Worm (Caenorhabditis elegans) whole organism, young adult: ENCODE data around the gene lido-10.
A peak's percentile ranks its signal among the peaks of the same experiment; 100 is the strongest.
"Not testable (repeated sequence)": the region's sequence is repeated elsewhere in the genome, so short reads cannot be mapped to it uniquely, and the experiment has no call there.

Experiments
- C06A6.2 ChIP-seq: fragments of 200-800 bp; sonication (Bioruptor generic); conservative IDR thresholded peaks from 2 replicates; pipeline ENCODE4 v1.3.6; 2022; ENCODE audit warnings: missing genetic modification characterization, missing compliant biosample characterization
- F23B12.7 ChIP-seq: sonication (generic microtip); optimal IDR thresholded peaks from 2 replicates; lab custom pipeline; 2017; ENCODE audit warnings: missing genetic modification characterization, mild to moderate bottlenecking, missing compliant biosample characterization, antibody characterized with exemption, moderate library complexity; ENCODE audit not compliant: insufficient read depth
- K11D2.4 ChIP-seq: fragments of 200-800 bp; sonication (Bioruptor generic); IDR thresholded peaks from 2 replicates; pipeline ENCODE4 v1.3.6; 2022; ENCODE audit warnings: missing genetic modification reagents, missing genetic modification characterization, missing compliant biosample characterization
- K12H6.12 ChIP-seq: fragments of 200-800 bp; sonication (Bioruptor generic); optimal IDR thresholded peaks from 2 replicates; lab custom pipeline; 2018; ENCODE audit warnings: mild to moderate bottlenecking, missing genetic modification characterization, missing compliant biosample characterization
- Y56A3A.18 ChIP-seq: fragments of 200-800 bp; sonication (Bioruptor generic); IDR thresholded peaks from 2 replicates; pipeline ENCODE4 v1.3.6; 2022; ENCODE audit warnings: missing genetic modification reagents, missing genetic modification characterization, missing compliant biosample characterization
- attf-5 ChIP-seq: fragments of 200-800 bp; sonication (Bioruptor generic); optimal IDR thresholded peaks from 2 replicates; lab custom pipeline; 2018; ENCODE audit warnings: mild to moderate bottlenecking, missing genetic modification characterization, missing compliant biosample characterization
- cebp-1 ChIP-seq, 2 experiments: fragments of 200-800 bp in 1 of 2; sonication (Bioruptor generic) in 1 of 2; sonication (generic microtip) in 1 of 2; IDR thresholded peaks in 1 of 2; optimal IDR thresholded peaks in 1 of 2; 2 replicates each; pipeline versions ENCODE4 v1.3.6 to Lab custom; 2017 to 2022; ENCODE audit warnings: missing compliant biosample characterization in 2 of 2, missing genetic modification characterization in 2 of 2, mild to moderate bottlenecking in 1 of 2, missing genetic modification reagents in 1 of 2, moderate library complexity in 1 of 2
- ceh-100 ChIP-seq: fragments of 200-800 bp; sonication (Bioruptor generic); IDR thresholded peaks from 2 replicates; pipeline ENCODE4 v1.3.6; 2022; ENCODE audit warnings: missing genetic modification reagents, missing genetic modification characterization, missing compliant biosample characterization
- ceh-27 ChIP-seq: fragments of 200-800 bp; sonication (Bioruptor generic); optimal IDR thresholded peaks from 2 replicates; lab custom pipeline; 2018; ENCODE audit warnings: mild to moderate bottlenecking, missing genetic modification characterization, moderate library complexity, missing compliant biosample characterization
- die-1 ChIP-seq: sonication (generic microtip); optimal IDR thresholded peaks from 2 replicates; lab custom pipeline; 2016; ENCODE audit warnings: missing genotype, mild to moderate bottlenecking, missing genetic modification characterization, missing compliant biosample characterization
- dox-1 ChIP-seq: fragments of 200-800 bp; sonication (Bioruptor generic); IDR thresholded peaks from 2 replicates; pipeline ENCODE4 v1.3.6; 2022; ENCODE audit warnings: missing genetic modification reagents, missing genetic modification characterization, missing compliant biosample characterization
- dpl-1 ChIP-seq: fragments of 150-350 bp; optimal IDR thresholded peaks from 2 replicates; lab custom pipeline; 2014; ENCODE audit warnings: missing biosample characterization, missing genetic modification reagents, missing genetic modification characterization
- efl-1 ChIP-seq: fragments of 150-350 bp; optimal IDR thresholded peaks from 2 replicates; lab custom pipeline; 2014; ENCODE audit warnings: missing biosample characterization, missing genetic modification reagents, missing genetic modification characterization
- egl-18 ChIP-seq: fragments of 200-800 bp; sonication (Bioruptor generic); IDR thresholded peaks from 2 replicates; pipeline ENCODE4 v1.3.6; 2022; ENCODE audit warnings: missing genetic modification reagents, missing genetic modification characterization, missing compliant biosample characterization
- egrh-3 ChIP-seq: fragments of 200-800 bp; sonication (Bioruptor generic); IDR thresholded peaks from 2 replicates; pipeline ENCODE4 v1.3.6; 2022; ENCODE audit warnings: missing genetic modification reagents, missing genetic modification characterization, missing compliant biosample characterization
- ekl-4 ChIP-seq: fragments of 200-800 bp; sonication (Bioruptor generic); IDR thresholded peaks from 2 replicates; pipeline ENCODE4 v1.3.6; 2022; ENCODE audit warnings: missing genetic modification reagents, missing genetic modification characterization, missing compliant biosample characterization
- ets-4 ChIP-seq: fragments of 200-800 bp; sonication (Bioruptor generic); optimal IDR thresholded peaks from 2 replicates; lab custom pipeline; 2018; ENCODE audit warnings: mild to moderate bottlenecking, missing genetic modification characterization, missing compliant biosample characterization
- fkh-3 ChIP-seq: sonication (generic microtip); optimal IDR thresholded peaks from 2 replicates; lab custom pipeline; 2016; ENCODE audit warnings: mild to moderate bottlenecking, missing genetic modification characterization, missing compliant biosample characterization
- hmg-1.2 ChIP-seq: fragments of 200-800 bp; sonication (Bioruptor generic); IDR thresholded peaks from 2 replicates; pipeline ENCODE4 v1.3.6; 2022; ENCODE audit warnings: missing genetic modification reagents, missing genetic modification characterization, missing compliant biosample characterization
- madf-10 ChIP-seq: sonication (generic microtip); optimal IDR thresholded peaks from 2 replicates; lab custom pipeline; 2016; ENCODE audit warnings: mild to moderate bottlenecking, missing genetic modification characterization, missing compliant biosample characterization
- madf-3 ChIP-seq: fragments of 200-800 bp; sonication (Bioruptor generic); IDR thresholded peaks from 2 replicates; pipeline ENCODE4 v1.3.6; 2022; ENCODE audit warnings: missing genetic modification reagents, missing genetic modification characterization, missing compliant biosample characterization
- madf-6 ChIP-seq: fragments of 200-800 bp; sonication (Bioruptor generic); IDR thresholded peaks from 2 replicates; pipeline ENCODE4 v1.3.6; 2022; ENCODE audit warnings: missing genetic modification reagents, missing genetic modification characterization, missing compliant biosample characterization
- madf-8 ChIP-seq: fragments of 200-800 bp; sonication (Bioruptor generic); conservative IDR thresholded peaks from 2 replicates; pipeline ENCODE4 v1.3.6; 2022; ENCODE audit warnings: missing genetic modification reagents, missing genetic modification characterization, missing compliant biosample characterization
- mcd-1 ChIP-seq: fragments of 200-800 bp; sonication (Bioruptor generic); IDR thresholded peaks from 2 replicates; pipeline ENCODE4 v1.3.6; 2022; ENCODE audit warnings: missing genetic modification reagents, missing genetic modification characterization, missing compliant biosample characterization
- mxl-1 ChIP-seq: sonication (generic microtip); optimal IDR thresholded peaks from 2 replicates; lab custom pipeline; 2016; ENCODE audit warnings: missing genetic modification characterization, missing compliant biosample characterization
- nhr-80 ChIP-seq: sonication (generic microtip); optimal IDR thresholded peaks from 2 replicates; lab custom pipeline; 2016; ENCODE audit warnings: missing genetic modification characterization, missing compliant biosample characterization
- rcor-1 ChIP-seq: fragments of 200-800 bp; sonication (Bioruptor generic); IDR thresholded peaks from 2 replicates; pipeline ENCODE4 v1.3.6; 2022; ENCODE audit warnings: missing genetic modification reagents, missing genetic modification characterization, missing compliant biosample characterization
- rpc-1 ChIP-seq, 2 experiments: fragments of 150-350 bp in 1 of 2; sonication (generic microtip) in 1 of 2; optimal IDR thresholded peaks; 2 replicates each; lab custom pipeline; 2014 to 2018; ENCODE audit warnings: missing biosample characterization in 1 of 2, missing genetic modification characterization in 1 of 2, missing genetic modification reagents in 1 of 2, missing genotype in 1 of 2
- snpc-1.1 ChIP-seq: sonication (generic microtip); optimal IDR thresholded peaks from 2 replicates; lab custom pipeline; 2017; ENCODE audit warnings: missing genetic modification characterization, mild to moderate bottlenecking, missing compliant biosample characterization, antibody characterized with exemption, moderate library complexity, missing genotype, missing genetic modification reagents; ENCODE audit not compliant: insufficient read depth
- snpc-3.4 ChIP-seq: sonication (generic microtip); optimal IDR thresholded peaks from 2 replicates; lab custom pipeline; 2017; ENCODE audit warnings: missing genetic modification characterization, mild to moderate bottlenecking, missing compliant biosample characterization, antibody characterized with exemption, moderate library complexity, missing genotype, missing genetic modification reagents
- xnd-1 ChIP-seq: sonication (generic microtip); optimal IDR thresholded peaks from 2 replicates; lab custom pipeline; 2016; ENCODE audit warnings: missing genotype, missing genetic modification reagents, missing genetic modification characterization, missing compliant biosample characterization
- zfh-2 ChIP-seq: fragments of 200-800 bp; sonication (Bioruptor generic); conservative IDR thresholded peaks from 2 replicates; pipeline ENCODE4 v1.3.6; 2022; ENCODE audit warnings: missing genetic modification reagents, missing genetic modification characterization, missing compliant biosample characterization
- ztf-6 ChIP-seq: fragments of 200-800 bp; sonication (Bioruptor generic); IDR thresholded peaks from 2 replicates; pipeline ENCODE4 v1.3.6; 2022; ENCODE audit warnings: missing genetic modification reagents, missing genetic modification characterization, missing compliant biosample characterization

lido-10 gene

DNA sequence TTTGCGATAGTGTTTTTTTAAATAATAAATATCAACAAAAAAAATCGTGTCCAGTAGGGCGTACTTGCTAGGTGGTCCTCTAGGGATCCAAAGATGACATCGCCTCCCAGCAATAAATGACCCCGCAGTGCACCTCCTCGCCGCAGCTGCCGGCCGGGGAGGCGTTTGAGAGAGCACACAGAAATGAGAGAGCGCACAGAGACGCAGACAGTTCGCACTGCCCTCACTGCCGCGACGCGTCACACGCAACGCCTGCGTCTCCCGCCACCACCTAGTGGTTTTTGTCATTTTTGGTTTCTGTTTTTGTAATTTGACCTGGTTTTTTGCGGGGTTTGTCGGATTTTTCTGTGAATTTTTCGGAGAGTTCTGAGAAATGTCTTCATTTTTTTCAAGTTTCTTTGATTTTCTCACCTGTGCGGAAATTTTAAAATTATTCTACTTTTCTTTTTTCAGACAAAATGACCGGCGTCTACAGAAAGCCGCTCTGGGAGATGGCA is 14.4 kb upstream of the lido-10 start, which contains the start of gene lido-7:
TSS of gene lido-7 (plus strand) at position 447 of the 497 bp plus-strand sequence.
- TF ChIP-seq snpc-1.1 (tag; lab: Kevin White, UChicago) (no peak), K12H6.12 (tag; lab: Kevin White, UChicago) (peak; percentile 29), hmg-1.2 (GFP tag; lab: Robert Waterston, UW) (peak; percentile 94), cebp-1 (GFP tag; IDR thresholded peaks at IDR 0.05; lab: Robert Waterston, UW) (peak; percentile 27; the same call in 1 of the 2 replicates), cebp-1 (tag; optimal IDR thresholded peaks at IDR 0.05; lab: Kevin White, UChicago) (peak; percentile 51), madf-8 (0 out of 2 replicates have a peak, but pooled peaks have one; percentile 20), egl-18 (GFP tag; lab: Robert Waterston, UW) (0 out of 2 replicates have a peak, but pooled peaks have one; percentile 55), F23B12.7 (tag; lab: Kevin White, UChicago) (peak; percentile 44), nhr-80 (tag; lab: Kevin White, UChicago) (peak; percentile 58), ceh-27 (GFP tag; lab: Kevin White, UChicago) (peak; percentile 63), ztf-6 (GFP tag; lab: Robert Waterston, UW) (no peak), madf-3 (GFP tag; lab: Robert Waterston, UW) (peak; percentile 85), die-1 (tag; lab: Kevin White, UChicago) (no peak), madf-6 (GFP tag; lab: Robert Waterston, UW) (peak; percentile 50; the same call in 1 of the 2 replicates), dpl-1 (GFP tag; lab: Kevin White, UChicago) (no peak), fkh-3 (tag; lab: Kevin White, UChicago) (no peak), dox-1 (GFP tag; lab: Robert Waterston, UW) (peak; percentile 36; the same call in 1 of the 2 replicates), xnd-1 (tag; lab: Kevin White, UChicago) (no peak), mcd-1 (GFP tag; lab: Robert Waterston, UW) (peak; percentile 61), Y56A3A.18 (GFP tag; lab: Robert Waterston, UW) (no peak), K11D2.4 (0 out of 2 replicates have a peak, but pooled peaks have one; percentile 26), mxl-1 (no peak), attf-5 (GFP tag; lab: Kevin White, UChicago) (peak; percentile 74), zfh-2 (GFP tag; lab: Robert Waterston, UW) (peak; percentile 89), C06A6.2 (GFP tag; lab: Robert Waterston, UW) (no peak), snpc-3.4 (tag; lab: Kevin White, UChicago) (no peak), madf-10 (tag; lab: Kevin White, UChicago) (peak; percentile 11), efl-1 (peak; percentile 16), rcor-1 (GFP tag; lab: Robert Waterston, UW) (0 out of 2 replicates have a peak, but pooled peaks have one; percentile 17), ceh-100 (GFP tag; lab: Robert Waterston, UW) (peak; percentile 74), ets-4 (GFP tag; lab: Kevin White, UChicago) (no peak), ekl-4 (0 out of 2 replicates have a peak, but pooled peaks have one; percentile 19), egrh-3 (peak; percentile 83; the same call in 1 of the 2 replicates)
- TF ChIP-seq, all 124 proteins: peak for 21

DNA sequence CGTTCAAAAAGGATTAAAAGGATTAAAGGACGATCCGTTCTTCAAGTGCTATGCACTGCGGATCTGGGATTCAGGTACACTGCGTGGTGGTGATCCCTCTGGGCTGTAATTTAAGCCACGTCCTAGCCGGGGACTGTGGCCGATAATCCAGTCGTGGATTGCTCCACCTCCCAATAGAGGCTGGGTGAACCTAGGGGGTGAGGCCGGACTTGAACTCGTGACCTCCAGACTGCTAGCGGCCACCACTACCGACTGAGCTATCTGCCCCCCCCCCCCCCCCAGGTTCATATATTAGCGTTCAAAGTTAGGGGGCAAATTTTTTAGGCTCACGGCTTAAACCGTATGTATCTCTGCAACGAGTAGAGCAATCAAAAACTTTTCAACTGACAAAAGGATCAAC is 13.2 kb upstream of the lido-10 start:
- TF ChIP-seq egrh-3 (peak; percentile 58; the same call in 1 of the 2 replicates), zfh-2 (GFP tag; lab: Robert Waterston, UW) (0 out of 2 replicates have a peak, but pooled peaks have one; percentile 15), ceh-100 (GFP tag; lab: Robert Waterston, UW) (0 out of 2 replicates have a peak, but pooled peaks have one; percentile 14), mcd-1 (GFP tag; lab: Robert Waterston, UW) (peak; percentile 16; the same call in 1 of the 2 replicates), rpc-1 (tag; optimal IDR thresholded peaks at IDR 0.05; lab: Kevin White, UChicago) (peak; percentile 40)
- not testable (repeated sequence) for TF ChIP-seq rpc-1 (optimal IDR thresholded peaks at IDR 0.05; lab: Kevin White, UChicago)
- TF ChIP-seq, all 124 proteins: peak for 5; not testable (repeated sequence) for 119
